Fruit fly (Drosophila melanogaster): ENCODE results near the gene Or67c.

The Or67c gene

DNA sequence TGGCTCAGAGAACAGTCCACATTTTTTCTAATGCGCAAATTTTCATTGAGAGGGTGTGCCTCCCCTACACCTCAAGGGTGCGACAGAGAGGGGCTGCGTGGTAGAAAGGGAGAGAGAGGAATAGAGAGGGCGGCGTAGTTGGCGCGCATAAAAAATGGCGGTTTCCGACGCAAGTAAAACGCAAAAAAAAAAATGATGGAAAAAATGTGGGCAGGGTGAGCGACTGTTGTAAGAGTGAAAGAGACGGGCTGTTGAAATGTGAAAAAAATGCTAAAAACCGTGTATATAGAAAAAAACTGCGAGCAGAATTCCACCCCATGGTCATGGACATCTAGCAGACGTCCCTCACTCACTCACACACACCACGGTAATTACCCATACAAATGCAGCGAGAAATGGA, 18.5 kb downstream of the Or67c start:
- TF ChIP-seq rib (GFP tag; IDR thresholded peaks at IDR 0.05) (peak; percentile 58; the same call in 1 of the 2 replicates), repo (GFP tag; optimal IDR thresholded peaks at IDR 0.05) (no peak), Bgb (GFP tag; IDR thresholded peaks at IDR 0.05; ENCODE audit: partially characterized antibody) (peak; percentile 18; the same call in 1 of the 2 replicates), nom (GFP tag; optimal IDR thresholded peaks at IDR 0.05) (peak; percentile 1), dati (GFP tag; IDR thresholded peaks at IDR 0.05) (peak; percentile 28; the same call in 1 of the 2 replicates), Taf1 (GFP tag; IDR thresholded peaks at IDR 0.05) (no peak), sqz (GFP tag; optimal IDR thresholded peaks at IDR 0.05) (peak; percentile 100), Tbp (GFP tag; optimal IDR thresholded peaks at IDR 0.05) (no peak), Bteb2 (GFP tag; optimal IDR thresholded peaks at IDR 0.05) (no peak), gro (GFP tag; optimal IDR thresholded peaks at IDR 0.05) (peak; percentile 5), CG10321 (GFP tag; IDR thresholded peaks at IDR 0.05) (peak; percentile 44; the same call in 1 of the 2 replicates), seq (GFP tag; IDR thresholded peaks at IDR 0.05) (peak; percentile 94), vvl (GFP tag; IDR thresholded peaks at IDR 0.05) (0 out of 2 replicates have a peak, but pooled peaks have one; percentile 45), Nf-YB (GFP tag; optimal IDR thresholded peaks at IDR 0.05) (peak; percentile 79), z (GFP tag; IDR thresholded peaks at IDR 0.05) (peak; percentile 65), sd (tag; optimal IDR thresholded peaks at IDR 0.05) (peak; percentile 31), CG2116 (GFP tag; optimal IDR thresholded peaks at IDR 0.05) (no peak), CG1832 (GFP tag; optimal IDR thresholded peaks at IDR 0.05) (peak; percentile 76), crol (GFP tag; IDR thresholded peaks at IDR 0.05) (peak; percentile 43; the same call in 1 of the 2 replicates), CTCF (GFP tag; optimal IDR thresholded peaks at IDR 0.05) (no peak), phol (tag; optimal IDR thresholded peaks at IDR 0.05) (peak; percentile 50), Nf-YC (tag; optimal IDR thresholded peaks at IDR 0.05) (peak; percentile 79), Ets65A (GFP tag) (peak; percentile 94), Adf1 (GFP tag; IDR thresholded peaks at IDR 0.05) (peak; percentile 76), ewg (GFP tag; optimal IDR thresholded peaks at IDR 0.05) (peak; percentile 79), gsb-n (tag; optimal IDR thresholded peaks at IDR 0.05) (peak; percentile 34), CG13624 (GFP tag; optimal IDR thresholded peaks at IDR 0.05) (peak; percentile 76), Meics (GFP tag; optimal IDR thresholded peaks at IDR 0.05) (no peak), CG12071 (GFP tag; optimal IDR thresholded peaks at IDR 0.05) (peak; percentile 7), Drgx (GFP tag; IDR thresholded peaks at IDR 0.05) (0 out of 2 replicates have a peak, but pooled peaks have one; percentile 13), CG13123 (GFP tag; optimal IDR thresholded peaks at IDR 0.05) (no peak), lbe (GFP tag; optimal IDR thresholded peaks at IDR 0.05) (no peak), Nf-YA (GFP tag; IDR thresholded peaks at IDR 0.05) (no peak), CG12659 (GFP tag; optimal IDR thresholded peaks at IDR 0.05) (no peak), abd-A (tag; optimal IDR thresholded peaks at IDR 0.05) (peak; percentile 87), chinmo (GFP tag; IDR thresholded peaks at IDR 0.05; ENCODE audit: partially characterized antibody) (0 out of 4 replicates have a peak, but pooled peaks have one; percentile 11), CG32772 (GFP tag; IDR thresholded peaks at IDR 0.05) (peak; percentile 70), dpn (GFP tag; optimal IDR thresholded peaks at IDR 0.05) (no peak), fd64A (GFP tag; optimal IDR thresholded peaks at IDR 0.05) (no peak), CG11085 (GFP tag; IDR thresholded peaks at IDR 0.05) (0 out of 2 replicates have a peak, but pooled peaks have one; percentile 14), cg (GFP tag; optimal IDR thresholded peaks at IDR 0.05) (peak; percentile 59)

dm6 chr3L:10225214-10225729, 19.2 kb downstream of the Or67c start, which contains the start of gene scramb1:
scramb1 (minus strand) TSS chr3L:10225240.
- no peak for TF ChIP-seq pros (GFP tag; optimal IDR thresholded peaks at IDR 0.05)
- TF ChIP-seq CG13287 (GFP tag; IDR thresholded peaks at IDR 0.05; ENCODE audit: partially characterized antibody), result peak; percentile 31; the same call in 1 of the 2 replicates
- peak; percentile 78 for TF ChIP-seq Myb (GFP tag; optimal IDR thresholded peaks at IDR 0.05)
- peak; percentile 20 for TF ChIP-seq CG14710 (tag; optimal IDR thresholded peaks at IDR 0.05)
- peak; percentile 17 for TF ChIP-seq CG17186 (GFP tag; optimal IDR thresholded peaks at IDR 0.05)
- no peak for TF ChIP-seq exex (tag; optimal IDR thresholded peaks at IDR 0.05)
- TF ChIP-seq amos (GFP tag; IDR thresholded peaks at IDR 0.05; ENCODE audit: partially characterized antibody), result peak; percentile 55
- no peak for TF ChIP-seq CG14050 (GFP tag; IDR thresholded peaks at IDR 0.05)
- TF ChIP-seq CG7987 (GFP tag; optimal IDR thresholded peaks at IDR 0.05), result no peak
- TF ChIP-seq MBD-R2 (GFP tag; IDR thresholded peaks at IDR 0.05), result 0 out of 2 replicates have a peak, but pooled peaks have one; percentile 55
- TF ChIP-seq gfzf (GFP tag; optimal IDR thresholded peaks at IDR 0.05), result peak; percentile 68
- no peak for TF ChIP-seq Ptx1 (GFP tag; IDR thresholded peaks at IDR 0.05)
